Worm (Caenorhabditis elegans) whole organism, late embryonic: ENCODE measurements around the gene gcy-27.

ENCODE experiments used
- ahr-1 ChIP-seq: sonication (generic microtip); optimal IDR thresholded peaks from 2 replicates; lab custom pipeline; 2016; ENCODE audit warnings: missing genetic modification characterization, missing compliant biosample characterization
- pha-4 ChIP-seq: fragments of 150-350 bp; optimal IDR thresholded peaks from 2 replicates; lab custom pipeline; 2018; ENCODE audit warnings: missing biosample characterization, missing genetic modification reagents, missing genetic modification characterization
- ref-2 ChIP-seq: sonication (generic microtip); optimal IDR thresholded peaks from 2 replicates; lab custom pipeline; 2016; ENCODE audit warnings: missing genetic modification characterization, missing compliant biosample characterization
- tbx-2 ChIP-seq: sonication (generic microtip); optimal IDR thresholded peaks from 2 replicates; lab custom pipeline; 2016; ENCODE audit warnings: missing genetic modification characterization, missing compliant biosample characterization
- unc-55 ChIP-seq: sonication (generic microtip); optimal IDR thresholded peaks from 2 replicates; lab custom pipeline; 2017; ENCODE audit warnings: missing biosample characterization, missing genetic modification reagents, missing genetic modification characterization

- TF ChIP-seq ahr-1 (tag; lab: Kevin White, UChicago) (no peak), pha-4 (tag; lab: Kevin White, UChicago) (no peak), tbx-2 (no peak), unc-55 (GFP tag; lab: Kevin White, UChicago) (no peak), ref-2 (tag; lab: Kevin White, UChicago) (no peak)
Measured at ce11 chrIV:17465886-17466285, 29.4 kb upstream of the gcy-27 start, which contains the start of gene F11E6.6.
